Fruit fly (Drosophila melanogaster): ENCODE results near the gene eRF3.

The eRF3 gene

dm6 chr2L:12473583-12473982 is 39.3 kb downstream of the eRF3 start:
- TF ChIP-seq Myc (optimal IDR thresholded peaks at IDR 0.05) (no peak), h (optimal IDR thresholded peaks at IDR 0.05) (no peak), ttk (optimal IDR thresholded peaks at IDR 0.05) (no peak), Sin3A (optimal IDR thresholded peaks at IDR 0.05) (no peak), insv (optimal IDR thresholded peaks at IDR 0.05) (no peak), psq (optimal IDR thresholded peaks at IDR 0.05) (no peak)

dm6 chr2L:12474212-12474891 is 40.1 kb downstream of the eRF3 start:
- TF ChIP-seq insv (optimal IDR thresholded peaks at IDR 0.05) (no peak), psq (optimal IDR thresholded peaks at IDR 0.05) (no peak), Sin3A (optimal IDR thresholded peaks at IDR 0.05) (no peak), ttk (optimal IDR thresholded peaks at IDR 0.05) (no peak), Myc (optimal IDR thresholded peaks at IDR 0.05) (no peak), h (optimal IDR thresholded peaks at IDR 0.05) (no peak)

dm6 chr2L:12475308-12475707 is 41.1 kb downstream of the eRF3 start:
- TF ChIP-seq Myc (optimal IDR thresholded peaks at IDR 0.05) (no peak), Sin3A (optimal IDR thresholded peaks at IDR 0.05) (no peak), psq (optimal IDR thresholded peaks at IDR 0.05) (no peak), insv (optimal IDR thresholded peaks at IDR 0.05) (no peak), ttk (optimal IDR thresholded peaks at IDR 0.05) (no peak), h (optimal IDR thresholded peaks at IDR 0.05) (no peak)

DNA sequence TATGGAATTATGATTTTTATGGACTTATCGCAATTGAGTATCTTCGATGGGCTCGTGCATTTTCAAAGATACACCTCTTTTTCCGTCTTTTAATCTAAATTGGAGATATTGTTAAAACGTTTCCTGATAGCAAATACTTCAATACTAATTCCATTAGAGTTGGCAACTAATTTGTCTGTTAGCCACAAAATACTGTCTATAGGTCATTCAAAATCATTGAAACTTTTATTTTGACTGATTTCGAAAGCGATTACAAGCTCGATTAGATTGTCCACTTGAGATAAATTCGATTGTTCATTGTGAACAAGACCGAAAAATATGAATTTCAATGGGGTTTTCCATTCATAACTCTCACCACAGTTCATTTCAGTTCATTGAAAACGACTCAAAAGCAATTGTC is 41.9 kb downstream of the eRF3 start:
- no peak for TF ChIP-seq Sin3A (optimal IDR thresholded peaks at IDR 0.05)
- no peak for TF ChIP-seq psq (optimal IDR thresholded peaks at IDR 0.05)
- no peak for TF ChIP-seq insv (optimal IDR thresholded peaks at IDR 0.05)

- TF ChIP-seq Myc (optimal IDR thresholded peaks at IDR 0.05), result no peak
- no peak for TF ChIP-seq psq (optimal IDR thresholded peaks at IDR 0.05)
These were observed 44.2 kb downstream of the eRF3 start for dm6 chr2L:12478494-12478893.

dm6 chr2L:12479994-12480393 is 45.7 kb downstream of the eRF3 start:
- TF ChIP-seq psq (optimal IDR thresholded peaks at IDR 0.05) (no peak), Myc (optimal IDR thresholded peaks at IDR 0.05) (no peak), Sin3A (optimal IDR thresholded peaks at IDR 0.05) (no peak), h (optimal IDR thresholded peaks at IDR 0.05) (no peak), ttk (optimal IDR thresholded peaks at IDR 0.05) (no peak), insv (optimal IDR thresholded peaks at IDR 0.05) (no peak)

- no peak for TF ChIP-seq ttk (optimal IDR thresholded peaks at IDR 0.05)
- TF ChIP-seq Myc (optimal IDR thresholded peaks at IDR 0.05), result no peak
- no peak for TF ChIP-seq insv (optimal IDR thresholded peaks at IDR 0.05)
- TF ChIP-seq h (optimal IDR thresholded peaks at IDR 0.05), result no peak
- TF ChIP-seq Sin3A (optimal IDR thresholded peaks at IDR 0.05), result no peak
- TF ChIP-seq psq (optimal IDR thresholded peaks at IDR 0.05), result no peak
These were observed 46.6 kb downstream of the eRF3 start for dm6 chr2L:12480846-12481245.

DNA sequence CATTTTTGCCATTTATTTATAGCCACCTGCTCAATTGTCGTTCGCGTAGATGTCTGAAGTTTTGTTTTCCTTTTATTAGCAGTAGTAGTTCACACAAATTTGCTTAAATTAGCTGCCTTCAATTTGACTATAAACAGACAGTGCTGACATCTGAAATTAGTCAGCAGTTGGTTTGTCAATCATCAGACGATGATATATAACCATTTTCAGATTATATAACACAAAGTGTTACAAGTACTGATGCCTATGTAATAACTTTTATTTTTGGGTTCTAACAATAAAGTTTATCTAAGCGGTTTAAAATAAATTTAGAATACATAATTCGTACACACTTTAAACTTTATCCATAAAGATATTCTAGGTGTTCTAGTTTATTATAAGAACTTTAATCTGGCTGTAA is 47.5 kb downstream of the eRF3 start:
- TF ChIP-seq Myc (optimal IDR thresholded peaks at IDR 0.05), result no peak
- no peak for TF ChIP-seq psq (optimal IDR thresholded peaks at IDR 0.05)
- TF ChIP-seq Sin3A (optimal IDR thresholded peaks at IDR 0.05), result no peak
- no peak for TF ChIP-seq insv (optimal IDR thresholded peaks at IDR 0.05)
- no peak for TF ChIP-seq h (optimal IDR thresholded peaks at IDR 0.05)
- no peak for TF ChIP-seq ttk (optimal IDR thresholded peaks at IDR 0.05)

dm6 chr2L:12482723-12483342 is 48.6 kb downstream of the eRF3 start:
- TF ChIP-seq psq (optimal IDR thresholded peaks at IDR 0.05) (no peak), Myc (optimal IDR thresholded peaks at IDR 0.05) (no peak), h (optimal IDR thresholded peaks at IDR 0.05) (no peak), ttk (optimal IDR thresholded peaks at IDR 0.05) (no peak), insv (optimal IDR thresholded peaks at IDR 0.05) (no peak), Sin3A (optimal IDR thresholded peaks at IDR 0.05) (no peak)

DNA sequence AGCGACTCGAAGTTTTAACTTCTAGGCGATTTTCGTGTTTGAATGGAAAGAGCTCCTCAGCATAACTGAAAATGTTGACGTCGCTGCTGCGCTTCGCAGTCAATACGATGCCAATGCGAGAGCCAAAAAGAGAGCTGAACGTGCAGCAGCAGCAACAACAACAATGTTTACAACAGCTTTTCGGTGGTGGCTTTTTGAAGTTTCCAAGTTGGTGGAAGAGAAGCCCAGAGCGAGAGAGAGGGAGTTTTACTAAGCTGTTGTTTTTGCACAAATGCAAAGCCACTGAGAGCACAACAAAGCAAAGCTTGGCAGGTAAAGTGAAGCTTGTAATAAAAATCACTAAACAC is 49.2 kb downstream of the eRF3 start:
- no peak for TF ChIP-seq h (optimal IDR thresholded peaks at IDR 0.05)
- TF ChIP-seq Myc (optimal IDR thresholded peaks at IDR 0.05), result no peak
- TF ChIP-seq psq (optimal IDR thresholded peaks at IDR 0.05), result no peak
- no peak for TF ChIP-seq ttk (optimal IDR thresholded peaks at IDR 0.05)
- TF ChIP-seq insv (optimal IDR thresholded peaks at IDR 0.05), result no peak
- TF ChIP-seq Sin3A (optimal IDR thresholded peaks at IDR 0.05), result no peak

DNA sequence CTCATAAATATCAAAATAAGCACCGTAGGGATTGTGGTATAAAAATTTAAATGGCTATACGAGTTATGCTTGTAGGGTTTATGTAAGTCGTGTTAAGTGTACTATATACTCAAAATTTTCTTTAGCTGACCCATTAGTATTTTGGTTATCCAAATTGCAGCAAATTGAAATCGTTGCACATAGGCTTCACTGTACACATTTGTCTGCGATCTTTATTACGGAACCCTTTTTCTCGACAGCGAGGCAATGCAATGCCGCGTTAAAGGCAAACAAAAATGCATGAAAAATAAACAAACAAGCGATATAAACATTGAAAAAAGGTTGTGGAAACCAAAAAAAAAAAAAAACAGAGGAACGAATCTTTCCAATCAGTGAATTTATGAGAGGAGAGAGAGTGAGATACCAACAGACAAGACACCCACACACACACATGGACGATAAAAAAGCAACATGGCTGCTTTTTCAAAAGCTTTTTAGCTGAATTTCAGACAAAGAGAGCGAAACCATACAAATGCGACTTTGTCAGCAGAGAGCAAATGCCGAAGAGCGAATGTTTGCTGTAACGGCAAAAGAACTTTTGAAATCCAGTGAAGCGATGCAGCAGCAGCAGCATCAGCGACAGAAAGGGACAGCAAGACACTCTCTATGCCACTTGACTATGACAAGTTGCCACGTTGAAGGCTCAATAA is 49.8 kb downstream of the eRF3 start:
- TF ChIP-seq Myc (optimal IDR thresholded peaks at IDR 0.05) (no peak), insv (optimal IDR thresholded peaks at IDR 0.05) (no peak), psq (optimal IDR thresholded peaks at IDR 0.05) (no peak), ttk (optimal IDR thresholded peaks at IDR 0.05) (no peak), Sin3A (optimal IDR thresholded peaks at IDR 0.05) (no peak), h (optimal IDR thresholded peaks at IDR 0.05) (no peak)

DNA sequence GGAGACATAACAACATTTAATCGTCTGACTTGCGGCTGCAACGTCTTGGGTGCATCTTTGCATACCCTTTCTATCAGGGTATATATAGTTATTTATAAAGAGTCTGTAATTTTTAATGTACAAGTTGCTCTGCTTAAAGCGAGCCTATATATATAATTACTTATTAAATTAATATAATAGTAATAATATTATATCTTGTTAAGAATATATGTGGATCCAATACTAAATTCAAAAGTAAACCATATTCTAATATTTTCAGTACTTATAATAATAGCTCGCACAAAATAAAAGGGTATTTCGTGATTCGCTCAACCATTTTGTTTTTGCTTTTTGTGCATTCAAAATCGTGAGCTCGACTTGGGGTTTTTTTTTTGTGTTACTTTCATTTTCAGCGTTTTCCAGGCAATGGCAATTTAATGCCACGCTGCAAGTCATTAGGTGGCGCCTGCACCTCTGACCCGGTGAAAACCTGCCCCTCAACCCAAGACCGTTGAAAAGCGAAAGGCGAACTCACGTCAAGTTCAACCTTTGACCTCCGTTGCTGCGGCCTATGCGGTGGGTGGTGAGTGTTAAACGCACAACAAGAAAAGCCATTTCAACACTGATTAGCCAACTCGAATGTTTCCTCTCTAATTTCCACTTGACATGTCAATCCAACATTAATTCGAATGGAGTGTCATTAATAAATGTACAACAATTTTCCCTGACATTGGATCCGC is 51.8 kb downstream of the eRF3 start:
- no peak for TF ChIP-seq Myc (optimal IDR thresholded peaks at IDR 0.05)
- no peak for TF ChIP-seq Sin3A (optimal IDR thresholded peaks at IDR 0.05)
- TF ChIP-seq insv (optimal IDR thresholded peaks at IDR 0.05), result no peak
- TF ChIP-seq psq (optimal IDR thresholded peaks at IDR 0.05), result no peak
- no peak for TF ChIP-seq h (optimal IDR thresholded peaks at IDR 0.05)
- no peak for TF ChIP-seq ttk (optimal IDR thresholded peaks at IDR 0.05)

Data from Kc167 (cell line).